Worm (Caenorhabditis elegans): ENCODE results near the gene clh-5.

The clh-5 gene

DNA sequence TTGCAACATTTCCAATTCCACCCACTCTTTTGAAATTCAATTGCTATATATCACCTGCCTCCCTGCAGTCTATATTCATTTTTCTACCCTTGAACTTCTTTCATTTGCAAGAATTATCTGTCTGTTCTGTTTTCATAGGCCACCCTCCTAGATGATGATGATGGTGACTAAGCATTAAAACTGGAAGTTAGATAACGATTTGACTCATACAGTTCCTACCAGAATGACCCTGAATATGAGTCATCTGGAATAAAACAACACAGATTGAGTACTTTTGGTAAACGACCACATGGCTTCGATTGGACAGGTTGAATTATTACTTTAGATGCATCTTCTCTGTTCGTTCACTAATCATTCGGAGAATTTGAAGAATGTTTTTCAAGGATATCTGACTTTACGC is 25.9 kb upstream of the clh-5 start:
- TF ChIP-seq snpc-3.4 (tag; optimal IDR thresholded peaks at IDR 0.05) (no peak), ztf-25 (GFP tag; IDR thresholded peaks at IDR 0.05) (no peak), ceh-27 (GFP tag; optimal IDR thresholded peaks at IDR 0.05) (no peak), mcd-1 (GFP tag; IDR thresholded peaks at IDR 0.05) (no peak)

DNA sequence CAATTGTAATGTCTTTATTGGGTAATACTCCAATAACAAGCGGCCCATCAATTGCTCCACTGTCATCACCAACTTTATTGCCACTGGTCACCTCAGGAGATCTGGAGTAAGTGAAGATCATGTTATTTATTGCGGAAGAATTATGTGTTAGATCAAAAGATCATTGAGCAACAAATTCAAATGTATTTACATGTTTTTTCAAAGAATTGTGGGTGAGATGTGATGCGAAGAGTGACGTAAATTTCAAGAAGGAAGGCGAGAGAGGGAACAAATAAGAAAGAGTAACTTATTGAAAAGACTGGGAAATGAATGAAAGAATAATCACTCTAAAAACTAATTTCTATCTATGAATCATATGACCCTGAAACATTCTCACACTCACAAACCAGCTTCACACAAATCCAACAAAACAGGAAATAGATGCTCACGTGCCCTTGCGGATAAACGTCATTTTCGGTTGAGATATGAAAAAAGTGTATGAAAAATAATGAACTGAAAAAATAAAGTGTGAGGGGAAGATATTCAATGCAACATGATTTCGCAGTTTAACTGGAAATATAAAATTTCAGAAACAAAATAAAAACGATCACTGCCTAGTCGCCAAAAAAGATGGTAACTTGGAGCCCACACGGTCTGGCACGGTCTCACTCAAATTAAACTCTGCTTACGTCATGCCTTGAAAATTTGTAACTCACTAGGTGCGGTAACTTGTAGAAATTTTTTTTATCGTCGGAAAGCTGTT is 22.6 kb upstream of the clh-5 start:
- TF ChIP-seq dox-1 (GFP tag; IDR thresholded peaks at IDR 0.05) (no peak), mxl-1 (tag; optimal IDR thresholded peaks at IDR 0.05) (no peak), Y56A3A.18 (GFP tag; IDR thresholded peaks at IDR 0.05) (no peak), rec-8 (tag; optimal IDR thresholded peaks at IDR 0.05) (no peak), unc-130 (GFP tag; optimal IDR thresholded peaks at IDR 0.05) (no peak)

DNA sequence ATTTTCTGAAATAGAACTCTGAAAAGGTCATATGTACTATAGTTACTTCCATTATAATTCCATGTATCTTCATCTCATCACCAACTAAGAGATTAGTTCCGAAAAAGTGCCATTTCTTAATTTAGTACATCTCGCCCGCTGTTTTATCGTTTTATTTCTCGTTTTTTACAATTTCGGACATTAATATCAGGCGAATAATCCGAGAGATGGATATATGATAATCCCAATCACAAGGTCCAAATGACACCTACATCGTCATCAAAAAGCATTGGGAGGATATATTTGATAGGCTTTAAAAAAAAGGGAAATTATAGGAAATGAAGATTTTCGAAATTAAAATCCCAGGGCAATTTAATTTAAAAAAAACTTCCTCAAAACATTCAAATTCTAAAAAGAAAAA is 21.9 kb upstream of the clh-5 start:
- no peak for TF ChIP-seq F57C9.4 (tag; optimal IDR thresholded peaks at IDR 0.05)
- peak; percentile 42 for TF ChIP-seq ZK185.1 (tag; optimal IDR thresholded peaks at IDR 0.05; ENCODE audit: poor library complexity, severe bottlenecking)

DNA sequence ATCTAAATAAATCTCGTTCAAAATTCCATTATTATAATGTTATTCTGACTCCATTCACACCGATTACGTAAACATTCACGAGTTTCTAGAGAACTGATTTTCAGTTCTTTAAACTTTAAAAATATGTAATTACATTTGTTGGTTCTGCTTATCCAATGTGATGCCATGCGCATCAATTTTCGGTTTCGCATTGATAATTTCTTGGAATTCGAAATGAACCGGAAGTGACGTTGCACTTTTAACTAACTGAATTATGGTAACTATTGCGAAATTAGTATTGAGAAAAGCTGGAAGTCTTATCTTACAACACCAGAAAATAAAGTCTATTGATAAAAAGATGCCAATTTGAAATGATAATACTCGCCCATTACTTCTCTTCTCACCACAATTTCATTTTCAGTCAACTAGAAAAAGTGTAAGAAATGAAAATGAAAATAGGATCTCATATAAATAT is 19.4 kb upstream of the clh-5 start:
- TF ChIP-seq ceh-40 (GFP tag; IDR thresholded peaks at IDR 0.05) (no peak), Y53F4B.3 (GFP tag; IDR thresholded peaks at IDR 0.05) (no peak), snpc-1.1 (tag; optimal IDR thresholded peaks at IDR 0.05; ENCODE audit: insufficient read depth) (no peak), ekl-4 (GFP tag; IDR thresholded peaks at IDR 0.05) (no peak), F23B12.7 (tag; optimal IDR thresholded peaks at IDR 0.05; ENCODE audit: insufficient read depth) (no peak), sea-2 (GFP tag; IDR thresholded peaks at IDR 0.05) (no peak), tbx-9 (tag; optimal IDR thresholded peaks at IDR 0.05; ENCODE audit: borderline replicate concordance) (no peak), K11D2.4 (GFP tag; IDR thresholded peaks at IDR 0.05) (no peak), nhr-179 (tag; optimal IDR thresholded peaks at IDR 0.05) (no peak), ccch-3 (GFP tag; optimal IDR thresholded peaks at IDR 0.05) (no peak), aptf-3 (GFP tag; IDR thresholded peaks at IDR 0.05) (no peak), cebp-1 (GFP tag; IDR thresholded peaks at IDR 0.05) (peak; percentile 85), cebp-1 (tag; optimal IDR thresholded peaks at IDR 0.05) (peak; percentile 93), pbrm-1 (GFP tag; IDR thresholded peaks at IDR 0.05) (no peak), Y79H2A.3 (GFP tag; conservative IDR thresholded peaks at IDR 0.05) (no peak), madf-8 (GFP tag; conservative IDR thresholded peaks at IDR 0.05) (no peak), hmg-20 (GFP tag; IDR thresholded peaks at IDR 0.05) (no peak), Y53G8AR.9 (GFP tag; conservative IDR thresholded peaks at IDR 0.05) (no peak), unc-130 (GFP tag; optimal IDR thresholded peaks at IDR 0.05) (no peak), attf-6 (GFP tag; IDR thresholded peaks at IDR 0.05) (no peak), snpc-1.3 (tag; optimal IDR thresholded peaks at IDR 0.05; ENCODE audit: insufficient read depth) (no peak), fkh-3 (tag; optimal IDR thresholded peaks at IDR 0.05) (no peak), let-607 (tag; optimal IDR thresholded peaks at IDR 0.05) (no peak), lsy-27 (tag; optimal IDR thresholded peaks at IDR 0.05; ENCODE audit: borderline replicate concordance, insufficient read depth) (no peak), aptf-2 (GFP tag; conservative IDR thresholded peaks at IDR 0.05) (no peak), F10E7.11 (tag; optimal IDR thresholded peaks at IDR 0.05) (no peak), F37B4.10 (GFP tag; IDR thresholded peaks at IDR 0.05) (no peak), unc-62 (GFP tag; optimal IDR thresholded peaks at IDR 0.05) (peak; percentile 7), atf-7 (tag; optimal IDR thresholded peaks at IDR 0.05) (peak; percentile 34), lir-1 (GFP tag; conservative IDR thresholded peaks at IDR 0.05) (no peak), hsf-1 (GFP tag; IDR thresholded peaks at IDR 0.05) (no peak), hmg-1.2 (GFP tag; IDR thresholded peaks at IDR 0.05) (no peak)
